Worm (Caenorhabditis elegans): ENCODE measurements around the gene ZK1248.15.
"Not testable (repeated sequence)": the region's sequence is repeated elsewhere in the genome, so short reads cannot be mapped to it uniquely, and the experiment has no call there.

Gene ZK1248.15

DNA sequence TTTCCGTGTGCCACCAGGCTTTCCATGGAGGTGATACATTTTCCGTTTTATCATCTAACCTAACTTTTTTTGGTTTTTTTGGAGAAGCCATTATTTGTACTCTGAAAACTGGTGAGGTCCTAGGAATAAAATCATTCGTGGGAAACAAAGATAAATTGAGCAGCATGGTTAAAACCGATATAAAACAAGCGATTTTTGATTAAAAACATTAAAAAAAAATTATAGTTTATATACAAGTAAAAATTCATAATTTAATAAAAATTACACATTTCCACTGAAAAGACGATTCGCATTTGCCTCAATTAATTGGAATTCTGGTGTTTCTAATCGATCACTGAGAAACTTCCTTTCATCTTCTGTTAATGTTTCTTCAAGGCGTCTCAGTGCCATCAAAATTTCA lies at the start of gene ZK1248.15:
TSS of gene ZK1248.15 (minus strand) at position 101 of the 400 bp plus-strand sequence.
- TF ChIP-seq nhr-11 (tag; optimal IDR thresholded peaks at IDR 0.05) (no peak), nhr-25 (tag; optimal IDR thresholded peaks at IDR 0.05) (no peak), egl-27 (tag; optimal IDR thresholded peaks at IDR 0.05) (no peak), lin-39 (tag; optimal IDR thresholded peaks at IDR 0.05) (no peak), jun-1 (tag; optimal IDR thresholded peaks at IDR 0.05) (no peak), nhr-67 (tag; optimal IDR thresholded peaks at IDR 0.05) (no peak), nfya-1 (tag; optimal IDR thresholded peaks at IDR 0.05; ENCODE audit: insufficient read depth) (no peak), pqm-1 (tag; optimal IDR thresholded peaks at IDR 0.05) (no peak), R02D3.7 (tag; optimal IDR thresholded peaks at IDR 0.05) (no peak), nhr-77 (tag; optimal IDR thresholded peaks at IDR 0.05) (no peak), elt-3 (tag; optimal IDR thresholded peaks at IDR 0.05) (no peak), nhr-28 (tag; optimal IDR thresholded peaks at IDR 0.05) (no peak), fos-1 (tag; optimal IDR thresholded peaks at IDR 0.05) (no peak), nhr-12 (tag; optimal IDR thresholded peaks at IDR 0.05) (no peak), mml-1 (tag; optimal IDR thresholded peaks at IDR 0.05) (no peak), pha-4 (tag; optimal IDR thresholded peaks at IDR 0.05) (no peak), skn-1 (tag; optimal IDR thresholded peaks at IDR 0.05) (no peak), ztf-11 (tag; optimal IDR thresholded peaks at IDR 0.05) (no peak)

- no peak for TF ChIP-seq ztf-11 (tag; optimal IDR thresholded peaks at IDR 0.05)
- peak; percentile 67 for TF ChIP-seq elt-2 (tag; optimal IDR thresholded peaks at IDR 0.05)
- peak; percentile 96 for TF ChIP-seq nhr-25 (tag; optimal IDR thresholded peaks at IDR 0.05)
- TF ChIP-seq nhr-23 (tag; optimal IDR thresholded peaks at IDR 0.05): peak; percentile 72
- no peak for TF ChIP-seq daf-12 (tag; optimal IDR thresholded peaks at IDR 0.05)
- TF ChIP-seq ceh-28 (tag; optimal IDR thresholded peaks at IDR 0.05): peak; percentile 60
- TF ChIP-seq nfya-1 (tag; optimal IDR thresholded peaks at IDR 0.05; ENCODE audit: insufficient read depth): peak; percentile 56
- TF ChIP-seq pha-4 (tag; optimal IDR thresholded peaks at IDR 0.05): peak; percentile 17
- peak; percentile 77 for TF ChIP-seq nhr-43 (tag; optimal IDR thresholded peaks at IDR 0.05; ENCODE audit: poor library complexity, severe bottlenecking)
- no peak for TF ChIP-seq nhr-28 (tag; optimal IDR thresholded peaks at IDR 0.05)
- TF ChIP-seq elt-3 (tag; optimal IDR thresholded peaks at IDR 0.05): peak in 1 of 3 experiments; percentile 53
- no peak for TF ChIP-seq unc-39 (tag; optimal IDR thresholded peaks at IDR 0.05)
- TF ChIP-seq zag-1 (tag; optimal IDR thresholded peaks at IDR 0.05): no peak
Measured at ce11 chrII:5885966-5886621, 47.7 kb upstream of the ZK1248.15 start.

- TF ChIP-seq R02D3.7 (tag; optimal IDR thresholded peaks at IDR 0.05): no peak
- TF ChIP-seq elt-3 (tag; optimal IDR thresholded peaks at IDR 0.05): no peak
- no peak for TF ChIP-seq sea-2 (GFP tag; optimal IDR thresholded peaks at IDR 0.05)
- TF ChIP-seq unc-62 (GFP tag; optimal IDR thresholded peaks at IDR 0.05): no peak
- TF ChIP-seq ZK546.5 (tag; optimal IDR thresholded peaks at IDR 0.05): no peak
- no peak for TF ChIP-seq jun-1 (tag; optimal IDR thresholded peaks at IDR 0.05)
- no peak for TF ChIP-seq mml-1 (tag; optimal IDR thresholded peaks at IDR 0.05)
- TF ChIP-seq nhr-77 (tag; optimal IDR thresholded peaks at IDR 0.05): no peak
Measured at ce11 chrII:5884252-5884651, 45.9 kb upstream of the ZK1248.15 start, which contains the start of gene rfip-1. rfip-1 (plus strand) TSS chrII:5884552.

DNA sequence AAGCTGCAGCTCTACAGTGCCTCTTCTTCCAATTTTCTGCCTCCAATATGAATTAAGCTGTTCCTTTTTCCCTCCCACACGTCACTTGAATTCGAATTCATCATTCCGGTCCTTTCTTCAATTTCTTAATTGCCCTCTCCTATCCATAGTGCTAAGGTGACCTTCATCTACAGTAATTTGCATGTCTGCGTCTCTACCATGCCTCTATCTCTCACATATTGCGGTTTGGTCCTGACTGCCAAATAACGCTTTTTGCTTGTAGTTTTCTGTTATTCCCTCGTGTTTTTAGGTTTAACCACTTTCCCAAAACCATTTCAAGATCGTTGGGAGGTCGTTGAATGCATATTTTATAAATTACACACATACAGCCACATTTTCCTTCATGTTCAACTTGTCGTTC lies 42.3 kb upstream of the ZK1248.15 start:
- TF ChIP-seq egl-5 (tag; optimal IDR thresholded peaks at IDR 0.05): no peak
- no peak for TF ChIP-seq lin-15B (tag; optimal IDR thresholded peaks at IDR 0.05)
- no peak for TF ChIP-seq nfya-1 (tag; optimal IDR thresholded peaks at IDR 0.05; ENCODE audit: insufficient read depth)
- peak; percentile 19 for TF ChIP-seq nhr-23 (tag; optimal IDR thresholded peaks at IDR 0.05)
- peak; percentile 90 for TF ChIP-seq nhr-25 (tag; optimal IDR thresholded peaks at IDR 0.05)
- no peak for TF ChIP-seq elt-3 (tag; optimal IDR thresholded peaks at IDR 0.05)

DNA sequence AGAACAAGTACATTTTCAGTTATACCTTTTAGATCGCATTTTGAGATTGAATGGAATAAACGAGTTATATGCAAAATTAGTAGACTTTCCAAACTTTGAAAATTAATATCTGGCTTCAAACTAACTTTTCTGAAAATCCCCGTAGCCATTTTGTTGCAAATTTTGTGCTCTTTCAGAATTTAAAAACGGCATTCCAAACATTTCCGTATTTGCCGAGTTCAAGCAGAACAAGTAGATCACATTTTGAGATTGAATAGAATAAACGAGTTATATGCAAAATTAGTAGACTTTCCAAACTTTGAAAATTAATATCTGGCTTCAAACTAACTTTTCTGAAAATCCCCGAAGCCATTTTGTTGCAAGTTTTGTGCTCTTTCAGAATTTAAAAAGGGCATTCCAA lies 38.2 kb upstream of the ZK1248.15 start, which contains the start of gene F55C12.2:
TSS of gene F55C12.2 (plus strand) at position 301 of the 400 bp plus-strand sequence.
- TF ChIP-seq ztf-4, aly-2, egl-27 (tag; optimal IDR thresholded peaks at IDR 0.05): not testable (repeated sequence)
